Fruit fly (Drosophila melanogaster) whole organism, embryonic: Measurements from ENCODE around the gene Pop5.

Experiments
- B-H2 ChIP-seq: fragments of 200-800 bp; sonication (Bioruptor generic); optimal IDR thresholded peaks from 2 replicates; lab custom pipeline; 2018; ENCODE audit warnings: missing biosample characterization, mild to moderate bottlenecking, missing genetic modification characterization
- Bgb ChIP-seq: fragments of 200-800 bp; sonication (Bioruptor generic); IDR thresholded peaks from 2 replicates; pipeline ENCODE4 v1.3.6; 2022; ENCODE audit warnings: missing biosample characterization, missing genetic modification characterization; ENCODE audit not compliant: partially characterized antibody
- CG10267 ChIP-seq: fragments of 200-800 bp; sonication (Bioruptor generic); optimal IDR thresholded peaks from 2 replicates; lab custom pipeline; 2018; ENCODE audit warnings: missing biosample characterization, mild to moderate bottlenecking, missing genetic modification characterization, moderate library complexity
- CG10431 ChIP-seq: fragments of 200-800 bp; sonication (Bioruptor generic); optimal IDR thresholded peaks from 3 replicates; lab custom pipeline; 2018; ENCODE audit warnings: missing biosample characterization, mild to moderate bottlenecking, missing genetic modification characterization
- CG12104 ChIP-seq: fragments of 200-800 bp; sonication (Bioruptor generic); optimal IDR thresholded peaks from 3 replicates; lab custom pipeline; 2016; ENCODE audit warnings: missing biosample characterization, missing genetic modification characterization
- CG13424 ChIP-seq: fragments of 200-800 bp; sonication (Bioruptor generic); optimal IDR thresholded peaks from 2 replicates; lab custom pipeline; 2019; ENCODE audit warnings: missing biosample characterization, mild to moderate bottlenecking, missing genetic modification characterization, moderate library complexity
- CG15514 ChIP-seq: fragments of 200-800 bp; sonication (Bioruptor generic); optimal IDR thresholded peaks from 3 replicates; lab custom pipeline; 2017; ENCODE audit warnings: missing biosample characterization, missing genetic modification characterization, mild to moderate bottlenecking, moderate library complexity, missing genetic modification reagents
- CG16863 ChIP-seq: fragments of 200-800 bp; sonication (Bioruptor generic); optimal IDR thresholded peaks from 3 replicates; lab custom pipeline; 2016; ENCODE audit warnings: missing biosample characterization, missing genetic modification characterization
- CG17802 ChIP-seq: fragments of 200-800 bp; sonication (Bioruptor generic); optimal IDR thresholded peaks from 2 replicates; lab custom pipeline; 2018; ENCODE audit warnings: missing biosample characterization, mild to moderate bottlenecking, missing genetic modification characterization, moderate library complexity
- CG18011 ChIP-seq: fragments of 200-800 bp; sonication (Bioruptor generic); optimal IDR thresholded peaks from 2 replicates; lab custom pipeline; 2017; ENCODE audit warnings: missing biosample characterization, missing genetic modification characterization, mild to moderate bottlenecking, moderate library complexity, missing genotype
- CG2712 ChIP-seq: fragments of 200-800 bp; optimal IDR thresholded peaks from 3 replicates; lab custom pipeline; 2019; ENCODE audit warnings: missing biosample characterization, mild to moderate bottlenecking, missing genetic modification characterization, moderate library complexity
- CG2875 ChIP-seq: fragments of 200-800 bp; sonication (Bioruptor generic); optimal IDR thresholded peaks from 2 replicates; lab custom pipeline; 2017; ENCODE audit warnings: missing biosample characterization, mild to moderate bottlenecking, missing genetic modification characterization, missing genetic modification reagents
- CG31224 ChIP-seq: fragments of 200-800 bp; sonication (Bioruptor generic); IDR thresholded peaks from 2 replicates; pipeline ENCODE4 v1.3.6; 2022; ENCODE audit warnings: missing biosample characterization, missing genetic modification characterization
- CG3281 ChIP-seq: fragments of 200-800 bp; sonication (Bioruptor generic); optimal IDR thresholded peaks from 3 replicates; lab custom pipeline; 2017; ENCODE audit warnings: missing biosample characterization, mild to moderate bottlenecking, missing genetic modification characterization
- CG34422 ChIP-seq: fragments of 200-800 bp; sonication (Bioruptor generic); IDR thresholded peaks from 3 replicates; pipeline ENCODE4 v1.3.6; 2022; ENCODE audit warnings: missing biosample characterization, missing genetic modification characterization
- CG3847 ChIP-seq: fragments of 200-800 bp; sonication (Bioruptor generic); IDR thresholded peaks from 2 replicates; pipeline ENCODE4 v1.3.6; 2022; ENCODE audit warnings: missing biosample characterization, missing genetic modification characterization
- CG6854 ChIP-seq: fragments of 200-800 bp; sonication (Bioruptor generic); optimal IDR thresholded peaks from 3 replicates; lab custom pipeline; 2017; ENCODE audit warnings: missing biosample characterization, mild to moderate bottlenecking, missing genetic modification characterization
- CG7928 ChIP-seq: fragments of 200-800 bp; sonication (Bioruptor generic); optimal IDR thresholded peaks from 2 replicates; lab custom pipeline; 2017; ENCODE audit warnings: missing biosample characterization, mild to moderate bottlenecking, missing genetic modification characterization
- CG9609 ChIP-seq: fragments of 200-800 bp; sonication (Bioruptor generic); optimal IDR thresholded peaks from 3 replicates; lab custom pipeline; 2016; ENCODE audit warnings: missing biosample characterization, missing genetic modification characterization
- CTCF ChIP-seq: fragments of 200-800 bp; sonication (Bioruptor generic); optimal IDR thresholded peaks from 2 replicates; lab custom pipeline; 2017; ENCODE audit warnings: missing biosample characterization, mild to moderate bottlenecking, missing genetic modification characterization, moderate library complexity
- Dad ChIP-seq: fragments of 200-800 bp; sonication (Bioruptor generic); optimal IDR thresholded peaks from 3 replicates; lab custom pipeline; 2016; ENCODE audit warnings: missing biosample characterization, missing genetic modification characterization
- Ets65A ChIP-seq: fragments of 200-800 bp; sonication (Bioruptor generic); peaks from one replicate; lab custom pipeline; 2016; ENCODE audit warnings: missing biosample characterization, missing genetic modification characterization
- HmgD ChIP-seq: fragments of 200-800 bp; sonication (Bioruptor generic); optimal IDR thresholded peaks from 3 replicates; lab custom pipeline; 2016; ENCODE audit warnings: missing biosample characterization, missing genetic modification characterization
- Hmr ChIP-seq: fragments of 200-800 bp; sonication (Bioruptor generic); optimal IDR thresholded peaks from 3 replicates; lab custom pipeline; 2017; ENCODE audit warnings: mild to moderate bottlenecking, missing biosample characterization, missing genetic modification reagents, missing genetic modification characterization
- Hr51 ChIP-seq, 2 experiments: fragments of 200-800 bp; sonication (Bioruptor generic); optimal IDR thresholded peaks; 2 replicates in 1 of 2; 3 replicates in 1 of 2; lab custom pipeline; 2016 to 2018; ENCODE audit warnings: missing biosample characterization in 2 of 2, missing genetic modification characterization in 2 of 2, mild to moderate bottlenecking in 1 of 2, moderate library complexity in 1 of 2
- MESR4 ChIP-seq: fragments of 200-800 bp; sonication (Bioruptor generic); optimal IDR thresholded peaks from 2 replicates; lab custom pipeline; 2018; ENCODE audit warnings: missing biosample characterization, mild to moderate bottlenecking, missing genetic modification characterization, moderate library complexity
- NC2β ChIP-seq: fragments of 200-800 bp; sonication (Bioruptor generic); optimal IDR thresholded peaks from 2 replicates; lab custom pipeline; 2016; ENCODE audit warnings: missing biosample characterization, missing genetic modification characterization
- Nf-YA ChIP-seq: fragments of 200-800 bp; sonication (Bioruptor generic); IDR thresholded peaks from 2 replicates; pipeline ENCODE4 v1.3.6; 2022; ENCODE audit warnings: missing biosample characterization, missing genetic modification characterization
- Nf-YC ChIP-seq: fragments of 200-800 bp; optimal IDR thresholded peaks from 3 replicates; lab custom pipeline; 2019; ENCODE audit warnings: missing biosample characterization, mild to moderate bottlenecking, missing genetic modification characterization, moderate library complexity
- NfI ChIP-seq: fragments of 200-800 bp; sonication (Bioruptor generic); optimal IDR thresholded peaks from 3 replicates; lab custom pipeline; 2018; ENCODE audit warnings: missing biosample characterization, mild to moderate bottlenecking, missing genetic modification characterization, moderate library complexity
- Oaz ChIP-seq: fragments of 200-800 bp; sonication (Bioruptor generic); IDR thresholded peaks from 2 replicates; pipeline ENCODE4 v1.3.6; 2022; ENCODE audit warnings: missing biosample characterization, missing genetic modification characterization
- PHDP ChIP-seq: fragments of 200-800 bp; sonication (Bioruptor generic); optimal IDR thresholded peaks from 3 replicates; lab custom pipeline; 2018; ENCODE audit warnings: missing biosample characterization, mild to moderate bottlenecking, missing genetic modification characterization, moderate library complexity
- Poxn ChIP-seq: fragments of 200-800 bp; sonication (Bioruptor generic); IDR thresholded peaks from 2 replicates; pipeline ENCODE4 v1.3.6; 2022; ENCODE audit warnings: missing biosample characterization, missing genetic modification characterization
- Stat92E ChIP-seq, 3 experiments: fragments of >200 bp in 2 of 3; fragments of 200-800 bp in 1 of 3; sonication (Bioruptor generic) in 1 of 3; optimal IDR thresholded peaks; 2 replicates each; lab custom pipeline; 2017 to 2019; ENCODE audit warnings: missing biosample characterization in 3 of 3, missing genetic modification characterization in 3 of 3, mild to moderate bottlenecking in 1 of 3, moderate library complexity in 1 of 3
- Trl ChIP-seq, 3 experiments: fragments of >200 bp in 2 of 3; fragments of 200-800 bp in 1 of 3; sonication (Bioruptor generic) in 1 of 3; optimal IDR thresholded peaks; 2 replicates in 1 of 3; 3 replicates in 2 of 3; lab custom pipeline; 2016 to 2017; ENCODE audit warnings: missing biosample characterization in 1 of 3, missing genetic modification characterization in 1 of 3
- abd-A ChIP-seq: fragments of 200-800 bp; sonication (Bioruptor generic); optimal IDR thresholded peaks from 3 replicates; lab custom pipeline; 2019; ENCODE audit warnings: missing biosample characterization, mild to moderate bottlenecking, missing genetic modification characterization, moderate library complexity
- bsh ChIP-seq, 2 experiments: fragments of 200-800 bp; sonication (Bioruptor generic); optimal IDR thresholded peaks; 2 replicates each; lab custom pipeline; 2017 to 2018; ENCODE audit warnings: mild to moderate bottlenecking in 2 of 2, missing biosample characterization in 2 of 2, missing genetic modification characterization in 2 of 2, moderate library complexity in 1 of 2
- dmrt99B ChIP-seq: fragments of 200-800 bp; sonication (Bioruptor generic); optimal IDR thresholded peaks from 2 replicates; lab custom pipeline; 2018; ENCODE audit warnings: missing biosample characterization, mild to moderate bottlenecking, missing genetic modification characterization, moderate library complexity
- exex ChIP-seq: fragments of 200-800 bp; sonication (Bioruptor generic); optimal IDR thresholded peaks from 4 replicates; lab custom pipeline; 2018; ENCODE audit warnings: missing biosample characterization, mild to moderate bottlenecking, missing genetic modification characterization, moderate library complexity
- gfzf ChIP-seq: fragments of 200-800 bp; sonication (Bioruptor generic); optimal IDR thresholded peaks from 2 replicates; lab custom pipeline; 2016; ENCODE audit warnings: missing biosample characterization, mild to moderate bottlenecking, missing genetic modification characterization, moderate library complexity
- ind ChIP-seq: fragments of 200-800 bp; sonication (Bioruptor generic); optimal IDR thresholded peaks from 3 replicates; lab custom pipeline; 2016; ENCODE audit warnings: missing biosample characterization, missing genetic modification characterization
- onecut ChIP-seq: fragments of 200-800 bp; sonication (Bioruptor generic); IDR thresholded peaks from 2 replicates; pipeline ENCODE4 v1.3.6; 2022; ENCODE audit warnings: missing biosample characterization, missing genetic modification characterization
- pfk ChIP-seq: fragments of 200-800 bp; sonication (Bioruptor generic); optimal IDR thresholded peaks from 2 replicates; lab custom pipeline; 2018; ENCODE audit warnings: missing biosample characterization, mild to moderate bottlenecking, missing genetic modification characterization, moderate library complexity
- phol ChIP-seq: fragments of 200-800 bp; sonication (Bioruptor generic); optimal IDR thresholded peaks from 3 replicates; lab custom pipeline; 2018; ENCODE audit warnings: missing biosample characterization, mild to moderate bottlenecking, missing genetic modification characterization, moderate library complexity
- prd ChIP-seq, 3 experiments: fragments of >200 bp in 2 of 3; fragments of 200-800 bp in 1 of 3; sonication (Bioruptor generic) in 1 of 3; optimal IDR thresholded peaks in 2 of 3; IDR thresholded peaks in 1 of 3; 2 replicates in 2 of 3; 3 replicates in 1 of 3; pipeline versions ENCODE4 v1.3.6 to Lab custom; 2017 to 2022; ENCODE audit warnings: missing biosample characterization in 1 of 3, missing genetic modification characterization in 1 of 3
- pzg ChIP-seq: fragments of 200-800 bp; sonication (Bioruptor generic); optimal IDR thresholded peaks from 3 replicates; lab custom pipeline; 2018; ENCODE audit warnings: missing biosample characterization, mild to moderate bottlenecking, missing genetic modification characterization, moderate library complexity
- run ChIP-seq: fragments of 200-800 bp; sonication (Bioruptor generic); optimal IDR thresholded peaks from 3 replicates; lab custom pipeline; 2018; ENCODE audit warnings: missing biosample characterization, mild to moderate bottlenecking, missing genetic modification characterization
- slou ChIP-seq: fragments of 200-800 bp; sonication (Bioruptor generic); optimal IDR thresholded peaks from 3 replicates; lab custom pipeline; 2016; ENCODE audit warnings: missing biosample characterization, missing genetic modification characterization
- sob ChIP-seq: fragments of 200-800 bp; sonication (Bioruptor generic); IDR thresholded peaks from 2 replicates; pipeline ENCODE4 v1.3.6; 2022; ENCODE audit warnings: missing biosample characterization, missing genetic modification characterization
- tx ChIP-seq: fragments of 200-800 bp; sonication (Bioruptor generic); optimal IDR thresholded peaks from 2 replicates; lab custom pipeline; 2016; ENCODE audit warnings: missing biosample characterization, missing genetic modification characterization

The Pop5 gene

DNA sequence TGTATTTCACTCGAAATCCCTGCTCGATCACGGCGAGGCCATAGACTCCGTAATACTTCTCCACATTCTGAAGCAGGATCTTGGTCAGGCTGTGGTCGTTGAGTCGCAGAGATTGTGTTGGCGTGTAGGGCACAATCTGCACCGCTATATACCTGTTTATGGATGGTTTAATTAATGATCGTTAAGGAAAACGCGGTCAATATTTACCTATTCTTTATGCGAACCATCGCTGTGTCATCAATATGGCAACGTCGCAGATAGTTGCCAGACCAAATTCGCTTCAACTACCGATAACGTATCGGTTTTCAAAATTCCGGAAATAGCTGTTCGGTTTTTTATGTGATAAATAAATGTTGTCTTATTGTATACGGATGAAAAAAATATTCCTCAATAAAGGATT lies at the start of gene Pop5 (continued):
- no peak for TF ChIP-seq CG12104 (GFP tag; lab: Kevin White, UChicago)
- no peak for TF ChIP-seq pfk
- TF ChIP-seq exex (tag; lab: Kevin White, UChicago): no peak
- TF ChIP-seq run (tag; lab: Kevin White, UChicago): no peak
- TF ChIP-seq CG10431 (GFP tag; lab: Kevin White, UChicago): no peak
- TF ChIP-seq Oaz (GFP tag; lab: Robert Waterston, UW): no peak
- TF ChIP-seq gfzf: peak; percentile 34
- TF ChIP-seq Bgb: peak; percentile 46; the same call in 1 of the 2 replicates
- TF ChIP-seq dmrt99B (tag; lab: Kevin White, UChicago): no peak
- TF ChIP-seq CG10267 (tag; lab: Kevin White, UChicago): peak; percentile 24
- TF ChIP-seq HmgD: peak; percentile 36
- TF ChIP-seq CG18011: peak; percentile 12
- peak; percentile 72 for TF ChIP-seq Ets65A (GFP tag; lab: Kevin White, UChicago)
- no peak for TF ChIP-seq CG7928 (GFP tag; lab: Kevin White, UChicago)
- TF ChIP-seq CG3847 (GFP tag; lab: Robert Waterston, UW): peak; percentile 56
- peak; percentile 36; the same call in 1 of the 2 replicates for TF ChIP-seq onecut (GFP tag; lab: Robert Waterston, UW)
- peak; percentile 61 for TF ChIP-seq CG15514 (GFP tag; lab: Kevin White, UChicago)
- peak; percentile 19 for TF ChIP-seq CG3281 (GFP tag; lab: Kevin White, UChicago)
- peak; percentile 50 for TF ChIP-seq B-H2 (GFP tag; lab: Kevin White, UChicago)
- no peak for TF ChIP-seq sob (GFP tag; lab: Robert Waterston, UW)
- TF ChIP-seq Poxn (GFP tag; lab: Robert Waterston, UW): no peak
- TF ChIP-seq phol (tag; lab: Kevin White, UChicago): peak; percentile 54
- TF ChIP-seq abd-A (tag; lab: Kevin White, UChicago): no peak
- peak; percentile 69 for TF ChIP-seq pzg (GFP tag; lab: Kevin White, UChicago)
- 0 out of 3 replicates have a peak, but pooled peaks have one; percentile 32 for TF ChIP-seq CG34422 (GFP tag; lab: Robert Waterston, UW)
- no peak for TF ChIP-seq CG6854 (GFP tag; lab: Kevin White, UChicago)
- peak; percentile 15 for TF ChIP-seq CG13424 (tag; lab: Kevin White, UChicago)
- TF ChIP-seq tx (GFP tag; lab: Kevin White, UChicago): no peak
- TF ChIP-seq NfI (GFP tag; lab: Kevin White, UChicago): peak; percentile 34
- TF ChIP-seq Nf-YC (tag; lab: Kevin White, UChicago): no peak
- no peak for TF ChIP-seq Dad (GFP tag; lab: Kevin White, UChicago)
- peak; percentile 54 for TF ChIP-seq MESR4 (GFP tag; lab: Kevin White, UChicago)
- no peak for TF ChIP-seq NC2β
- no peak for TF ChIP-seq bsh (GFP tag; optimal IDR thresholded peaks at IDR 0.05; lab: Kevin White, UChicago)
- peak; percentile 38 for TF ChIP-seq PHDP (tag; lab: Kevin White, UChicago)
- TF ChIP-seq CG2875 (GFP tag; lab: Kevin White, UChicago): no peak
- TF ChIP-seq CTCF: no peak
- no peak for TF ChIP-seq prd (optimal IDR thresholded peaks at IDR 0.05; lab: Kevin White, UChicago)
- TF ChIP-seq prd (GFP tag; IDR thresholded peaks at IDR 0.05; lab: Robert Waterston, UW): no peak
- no peak for TF ChIP-seq Stat92E (GFP tag; optimal IDR thresholded peaks at IDR 0.05; lab: Kevin White, UChicago)
- TF ChIP-seq slou: no peak
- TF ChIP-seq Trl (optimal IDR thresholded peaks at IDR 0.05; lab: Kevin White, UChicago): no peak
- no peak for TF ChIP-seq Trl (GFP tag; optimal IDR thresholded peaks at IDR 0.05; lab: Kevin White, UChicago)
- no peak for TF ChIP-seq Hmr (GFP tag; lab: Kevin White, UChicago)
- TF ChIP-seq Nf-YA: no peak
- TF ChIP-seq CG31224: no peak
- peak; percentile 12 for TF ChIP-seq CG9609 (GFP tag; lab: Kevin White, UChicago)
- TF ChIP-seq CG2712 (tag; lab: Kevin White, UChicago): peak; percentile 2
- TF ChIP-seq ind (GFP tag; lab: Kevin White, UChicago): no peak
- peak; percentile 13 for TF ChIP-seq CG16863 (GFP tag; lab: Kevin White, UChicago)
- TF ChIP-seq CG17802 (tag; lab: Kevin White, UChicago): no peak
- TF ChIP-seq Hr51 (GFP tag; optimal IDR thresholded peaks at IDR 0.05; lab: Kevin White, UChicago): no peak
